Fruit fly (Drosophila melanogaster) whole organism, embryonic: Measurements from ENCODE around the gene ast.
A peak's percentile ranks its signal among the peaks of the same experiment; 100 is the strongest.

Source experiments
- ATbp ChIP-seq: fragments of 200-800 bp; sonication (Bioruptor generic); optimal IDR thresholded peaks from 2 replicates; lab custom pipeline; 2017; ENCODE audit warnings: missing biosample characterization, mild to moderate bottlenecking, missing genetic modification characterization, missing genetic modification reagents
- Atf3 ChIP-seq: fragments of 200-800 bp; sonication (Bioruptor generic); optimal IDR thresholded peaks from 3 replicates; lab custom pipeline; 2016; ENCODE audit warnings: missing biosample characterization, missing genetic modification characterization
- B-H2 ChIP-seq: fragments of 200-800 bp; sonication (Bioruptor generic); optimal IDR thresholded peaks from 2 replicates; lab custom pipeline; 2018; ENCODE audit warnings: missing biosample characterization, mild to moderate bottlenecking, missing genetic modification characterization
- BtbVII ChIP-seq: fragments of 200-800 bp; sonication (Bioruptor generic); optimal IDR thresholded peaks from 3 replicates; lab custom pipeline; 2017; ENCODE audit warnings: missing biosample characterization, mild to moderate bottlenecking, missing genetic modification characterization
- CG10654 ChIP-seq: fragments of 200-800 bp; sonication (Bioruptor generic); optimal IDR thresholded peaks from 2 replicates; lab custom pipeline; 2016; ENCODE audit warnings: missing biosample characterization, missing genetic modification characterization
- CG12391 ChIP-seq: fragments of 200-800 bp; sonication (Bioruptor generic); optimal IDR thresholded peaks from 3 replicates; lab custom pipeline; 2018; ENCODE audit warnings: missing biosample characterization, mild to moderate bottlenecking, missing genetic modification characterization, moderate library complexity
- CG14710 ChIP-seq: fragments of 200-800 bp; sonication (Bioruptor generic); optimal IDR thresholded peaks from 3 replicates; lab custom pipeline; 2019; ENCODE audit warnings: missing biosample characterization, mild to moderate bottlenecking, missing genetic modification characterization, moderate library complexity
- CG14860 ChIP-seq: fragments of 200-800 bp; sonication (Bioruptor generic); IDR thresholded peaks from 3 replicates; pipeline ENCODE4 v1.3.6; 2022; ENCODE audit warnings: missing biosample characterization, missing genetic modification characterization; ENCODE audit not compliant: partially characterized antibody
- CG15073 ChIP-seq: fragments of 200-800 bp; sonication (Bioruptor generic); optimal IDR thresholded peaks from 2 replicates; lab custom pipeline; 2016; ENCODE audit warnings: missing biosample characterization, missing genetic modification characterization
- CG17361 ChIP-seq: fragments of 200-800 bp; sonication (Bioruptor generic); IDR thresholded peaks from 3 replicates; pipeline ENCODE4 v1.3.6; 2022; ENCODE audit warnings: missing biosample characterization, missing genetic modification characterization
- CG2712 ChIP-seq: fragments of 200-800 bp; optimal IDR thresholded peaks from 3 replicates; lab custom pipeline; 2019; ENCODE audit warnings: missing biosample characterization, mild to moderate bottlenecking, missing genetic modification characterization, moderate library complexity
- CG3065 ChIP-seq: fragments of 200-800 bp; sonication (Bioruptor generic); optimal IDR thresholded peaks from 2 replicates; lab custom pipeline; 2016; ENCODE audit warnings: missing biosample characterization, missing genetic modification characterization
- CG31365 ChIP-seq: fragments of 200-800 bp; sonication (Bioruptor generic); optimal IDR thresholded peaks from 2 replicates; lab custom pipeline; 2018; ENCODE audit warnings: missing biosample characterization, mild to moderate bottlenecking, missing genetic modification characterization
- CG32767 ChIP-seq: fragments of 200-800 bp; sonication (Bioruptor generic); IDR thresholded peaks from 2 replicates; pipeline ENCODE4 v1.3.6; 2022; ENCODE audit warnings: missing biosample characterization, missing genetic modification characterization
- CG34224 ChIP-seq: fragments of 200-800 bp; sonication (Bioruptor generic); IDR thresholded peaks from 3 replicates; pipeline ENCODE4 v1.3.6; 2022; ENCODE audit warnings: missing biosample characterization, missing genetic modification characterization; ENCODE audit not compliant: partially characterized antibody
- CG34422 ChIP-seq: fragments of 200-800 bp; sonication (Bioruptor generic); IDR thresholded peaks from 3 replicates; pipeline ENCODE4 v1.3.6; 2022; ENCODE audit warnings: missing biosample characterization, missing genetic modification characterization
- CG6765 ChIP-seq: fragments of 200-800 bp; sonication (Bioruptor generic); optimal IDR thresholded peaks from 3 replicates; lab custom pipeline; 2017; ENCODE audit warnings: missing biosample characterization, mild to moderate bottlenecking, missing genetic modification characterization
- CTCF ChIP-seq: fragments of 200-800 bp; sonication (Bioruptor generic); optimal IDR thresholded peaks from 2 replicates; lab custom pipeline; 2017; ENCODE audit warnings: missing biosample characterization, mild to moderate bottlenecking, missing genetic modification characterization, moderate library complexity
- Dbx ChIP-seq: fragments of 200-800 bp; sonication (Bioruptor generic); IDR thresholded peaks from 3 replicates; pipeline ENCODE4 v1.3.6; 2022; ENCODE audit warnings: missing biosample characterization, missing genetic modification characterization
- Doc2 ChIP-seq: fragments of 200-800 bp; sonication (Bioruptor generic); IDR thresholded peaks from 2 replicates; pipeline ENCODE4 v1.3.6; 2022; ENCODE audit warnings: missing biosample characterization, missing genetic modification characterization
- GATAe ChIP-seq: fragments of 200-800 bp; sonication (Bioruptor generic); conservative IDR thresholded peaks from 2 replicates; pipeline ENCODE4 v1.3.6; 2022; ENCODE audit warnings: missing biosample characterization, missing genetic modification characterization
- HmgD ChIP-seq: fragments of 200-800 bp; sonication (Bioruptor generic); optimal IDR thresholded peaks from 3 replicates; lab custom pipeline; 2016; ENCODE audit warnings: missing biosample characterization, missing genetic modification characterization
- Kr ChIP-seq: fragments of 200-800 bp; sonication (Bioruptor generic); optimal IDR thresholded peaks from 2 replicates; lab custom pipeline; 2017; ENCODE audit warnings: missing biosample characterization, mild to moderate bottlenecking, missing genetic modification characterization
- Optix ChIP-seq: fragments of 200-800 bp; sonication (Bioruptor generic); IDR thresholded peaks from 3 replicates; pipeline ENCODE4 v1.3.6; 2022; ENCODE audit warnings: missing biosample characterization, missing genetic modification characterization
- Rfx ChIP-seq: fragments of 200-800 bp; sonication (Bioruptor generic); IDR thresholded peaks from 2 replicates; pipeline ENCODE4 v1.3.6; 2022; ENCODE audit warnings: missing biosample characterization, missing genetic modification characterization
- Sin3A ChIP-seq: fragments of >200 bp; optimal IDR thresholded peaks from 2 replicates; lab custom pipeline; 2018
- bigmax ChIP-seq: fragments of 200-800 bp; sonication (Bioruptor generic); optimal IDR thresholded peaks from 2 replicates; lab custom pipeline; 2018; ENCODE audit warnings: missing biosample characterization, mild to moderate bottlenecking, missing genetic modification characterization
- caup ChIP-seq: fragments of 200-800 bp; sonication (Bioruptor generic); optimal IDR thresholded peaks from 3 replicates; lab custom pipeline; 2017; ENCODE audit warnings: missing biosample characterization, mild to moderate bottlenecking, missing genetic modification characterization, moderate library complexity; ENCODE audit not compliant: severe bottlenecking
- croc ChIP-seq: fragments of 200-800 bp; sonication (Bioruptor generic); conservative IDR thresholded peaks from 3 replicates; pipeline ENCODE4 v1.3.6; 2022; ENCODE audit warnings: missing biosample characterization, missing genetic modification characterization
- crp ChIP-seq, 2 experiments: fragments of 200-800 bp; sonication (Bioruptor generic); optimal IDR thresholded peaks; 2 replicates in 1 of 2; 3 replicates in 1 of 2; lab custom pipeline; 2017; ENCODE audit warnings: missing biosample characterization in 2 of 2, missing genetic modification characterization in 2 of 2, mild to moderate bottlenecking in 1 of 2, moderate library complexity in 1 of 2
- dmrt11E ChIP-seq: fragments of 200-800 bp; sonication (Bioruptor generic); optimal IDR thresholded peaks from 3 replicates; lab custom pipeline; 2018; ENCODE audit warnings: missing biosample characterization, mild to moderate bottlenecking, missing genetic modification characterization, moderate library complexity
- dmrt99B ChIP-seq: fragments of 200-800 bp; sonication (Bioruptor generic); optimal IDR thresholded peaks from 2 replicates; lab custom pipeline; 2018; ENCODE audit warnings: missing biosample characterization, mild to moderate bottlenecking, missing genetic modification characterization, moderate library complexity
- en ChIP-seq: fragments of 200-800 bp; sonication (Bioruptor generic); optimal IDR thresholded peaks from 2 replicates; lab custom pipeline; 2016; ENCODE audit warnings: missing biosample characterization, missing genetic modification characterization
- fd96Cb ChIP-seq: fragments of 200-800 bp; sonication (Bioruptor generic); optimal IDR thresholded peaks from 2 replicates; lab custom pipeline; 2018; ENCODE audit warnings: missing biosample characterization, mild to moderate bottlenecking, missing genetic modification characterization, moderate library complexity
- ftz-f1 ChIP-seq: fragments of 200-800 bp; sonication (Bioruptor generic); optimal IDR thresholded peaks from 2 replicates; lab custom pipeline; 2016; ENCODE audit warnings: missing biosample characterization, missing genetic modification characterization
- gcm ChIP-seq: fragments of 200-800 bp; sonication (Bioruptor generic); optimal IDR thresholded peaks from 2 replicates; lab custom pipeline; 2019; ENCODE audit warnings: missing biosample characterization, mild to moderate bottlenecking, missing genetic modification characterization, moderate library complexity
- gem ChIP-seq: fragments of 200-800 bp; sonication (Bioruptor generic); optimal IDR thresholded peaks from 2 replicates; lab custom pipeline; 2019; ENCODE audit warnings: missing biosample characterization, mild to moderate bottlenecking, missing genetic modification characterization, moderate library complexity
- hbn ChIP-seq: fragments of 200-800 bp; sonication (Bioruptor generic); IDR thresholded peaks from 2 replicates; pipeline ENCODE4 v1.3.6; 2022; ENCODE audit warnings: missing biosample characterization, missing genetic modification characterization; ENCODE audit not compliant: partially characterized antibody
- kay ChIP-seq: fragments of 200-800 bp; sonication (Bioruptor generic); optimal IDR thresholded peaks from 2 replicates; lab custom pipeline; 2016; ENCODE audit warnings: missing biosample characterization, missing genetic modification characterization
- knrl ChIP-seq: fragments of 200-800 bp; sonication (Bioruptor generic); IDR thresholded peaks from 3 replicates; pipeline ENCODE4 v1.3.6; 2022; ENCODE audit warnings: missing biosample characterization, missing genetic modification characterization; ENCODE audit not compliant: partially characterized antibody
- mld ChIP-seq: fragments of 200-800 bp; sonication (Bioruptor generic); IDR thresholded peaks from 3 replicates; pipeline ENCODE4 v1.3.6; 2022; ENCODE audit warnings: missing biosample characterization, missing genetic modification characterization; ENCODE audit not compliant: partially characterized antibody
- pb ChIP-seq: fragments of 200-800 bp; sonication (Bioruptor generic); optimal IDR thresholded peaks from 3 replicates; lab custom pipeline; 2016; ENCODE audit warnings: missing biosample characterization, missing genetic modification characterization
- repo ChIP-seq: fragments of 200-800 bp; sonication (Bioruptor generic); optimal IDR thresholded peaks from 2 replicates; lab custom pipeline; 2016; ENCODE audit warnings: missing biosample characterization, missing genetic modification characterization
- rib ChIP-seq: fragments of 200-800 bp; sonication (Bioruptor generic); IDR thresholded peaks from 2 replicates; pipeline ENCODE4 v1.3.6; 2022; ENCODE audit warnings: missing biosample characterization, missing genetic modification characterization
- sqz ChIP-seq: fragments of 200-800 bp; sonication (Bioruptor generic); optimal IDR thresholded peaks from 3 replicates; lab custom pipeline; 2018; ENCODE audit warnings: missing biosample characterization, mild to moderate bottlenecking, missing genetic modification characterization
- stc ChIP-seq: fragments of 200-800 bp; sonication (Bioruptor generic); IDR thresholded peaks from 2 replicates; pipeline ENCODE4 v1.3.6; 2022; ENCODE audit warnings: missing biosample characterization, missing genetic modification characterization
- usp ChIP-seq: fragments of >200 bp; optimal IDR thresholded peaks from 2 replicates; lab custom pipeline; 2017; ENCODE audit warnings: missing biosample characterization, missing genetic modification characterization
- zen ChIP-seq: fragments of 200-800 bp; sonication (Bioruptor generic); optimal IDR thresholded peaks from 3 replicates; lab custom pipeline; 2018; ENCODE audit warnings: missing biosample characterization, mild to moderate bottlenecking, missing genetic modification characterization, moderate library complexity

The ast gene

dm6 chr2L:1074180-1074864 is 3.4 kb upstream of the ast start (continued):
- no peak for TF ChIP-seq mld (GFP tag; lab: Robert Waterston, UW)
- TF ChIP-seq B-H2 (GFP tag; lab: Kevin White, UChicago), result no peak

dm6 chr2L:1075753-1076152 is 2.0 kb upstream of the ast start:
- TF ChIP-seq CG10654 (GFP tag; lab: Kevin White, UChicago) (peak; percentile 94), dmrt11E (tag; lab: Kevin White, UChicago) (peak; percentile 94), CG32767 (GFP tag; lab: Robert Waterston, UW) (peak; percentile 90), Rfx (GFP tag; lab: Robert Waterston, UW) (peak; percentile 84), Dbx (0 out of 3 replicates have a peak, but pooled peaks have one; percentile 43), BtbVII (GFP tag; lab: Kevin White, UChicago) (peak; percentile 65), HmgD (GFP tag; lab: Kevin White, UChicago) (peak; percentile 89), CG12391 (tag; lab: Kevin White, UChicago) (peak; percentile 93), CG14710 (tag; lab: Kevin White, UChicago) (peak; percentile 88), CG2712 (tag; lab: Kevin White, UChicago) (peak; percentile 93), CTCF (GFP tag; lab: Kevin White, UChicago) (peak; percentile 42), gcm (GFP tag; lab: Kevin White, UChicago) (peak; percentile 85), sqz (GFP tag; lab: Kevin White, UChicago) (peak; percentile 54), stc (peak; percentile 89), knrl (no peak), CG34422 (peak; percentile 96), kay (GFP tag; lab: Kevin White, UChicago) (peak; percentile 85), usp (GFP tag; lab: Kevin White, UChicago) (no peak), CG31365 (tag; lab: Kevin White, UChicago) (peak; percentile 56), bigmax (GFP tag; lab: Kevin White, UChicago) (no peak), fd96Cb (tag; lab: Kevin White, UChicago) (peak; percentile 95), en (peak; percentile 88), repo (GFP tag; lab: Kevin White, UChicago) (peak; percentile 89), Sin3A (no peak), ftz-f1 (GFP tag; lab: Kevin White, UChicago) (no peak), crp (GFP tag; optimal IDR thresholded peaks at IDR 0.05; lab: Kevin White, UChicago) (peak in 1 of 2 experiments; percentile 61), GATAe (GFP tag; lab: Robert Waterston, UW) (0 out of 2 replicates have a peak, but pooled peaks have one; percentile 30), caup (GFP tag; lab: Kevin White, UChicago) (peak; percentile 76), hbn (no peak), CG15073 (peak; percentile 79), zen (tag; lab: Kevin White, UChicago) (peak; percentile 90), dmrt99B (tag; lab: Kevin White, UChicago) (peak; percentile 93), ATbp (GFP tag; lab: Kevin White, UChicago) (peak; percentile 94), CG6765 (GFP tag; lab: Kevin White, UChicago) (no peak), Atf3 (GFP tag; lab: Kevin White, UChicago) (peak; percentile 96), rib (no peak), Kr (GFP tag; lab: Kevin White, UChicago) (peak; percentile 79), gem (peak; percentile 96), CG3065 (GFP tag; lab: Kevin White, UChicago) (peak; percentile 88), mld (GFP tag; lab: Robert Waterston, UW) (no peak), CG17361 (GFP tag; lab: Robert Waterston, UW) (peak; percentile 92), pb (GFP tag; lab: Kevin White, UChicago) (peak; percentile 92), Optix (peak; percentile 98), Doc2 (GFP tag; lab: Robert Waterston, UW) (0 out of 2 replicates have a peak, but pooled peaks have one; percentile 39), CG14860 (no peak), croc (GFP tag; lab: Robert Waterston, UW) (peak; percentile 93), CG34224 (GFP tag; lab: Robert Waterston, UW) (no peak)
